Fruit fly (Drosophila melanogaster) whole organism, pupa: ENCODE measurements around the gene Polr2I.

Experiments used
- CG12605 ChIP-seq: fragments of 200-800 bp; sonication (Bioruptor generic); IDR thresholded peaks from 2 replicates; pipeline ENCODE4 v1.3.6; 2022; ENCODE audit warnings: missing biosample characterization, missing genetic modification characterization
- CG13204 ChIP-seq: fragments of 200-800 bp; sonication (Bioruptor generic); optimal IDR thresholded peaks from 2 replicates; lab custom pipeline; 2018; ENCODE audit warnings: missing biosample characterization, mild to moderate bottlenecking, missing genetic modification characterization, moderate library complexity
- CG15710 ChIP-seq: fragments of 200-800 bp; sonication (Bioruptor generic); optimal IDR thresholded peaks from 2 replicates; lab custom pipeline; 2018; ENCODE audit warnings: missing biosample characterization, mild to moderate bottlenecking, missing genetic modification characterization, moderate library complexity
- CG17806 ChIP-seq: fragments of 200-800 bp; sonication (Bioruptor generic); optimal IDR thresholded peaks from 2 replicates; lab custom pipeline; 2018; ENCODE audit warnings: missing biosample characterization, mild to moderate bottlenecking, missing genetic modification characterization, moderate library complexity
- CG34367 ChIP-seq: fragments of 200-800 bp; sonication (Bioruptor generic); optimal IDR thresholded peaks from 2 replicates; lab custom pipeline; 2018; ENCODE audit warnings: missing biosample characterization, mild to moderate bottlenecking, missing genetic modification characterization
- CG4496 ChIP-seq: fragments of 200-800 bp; sonication (Bioruptor generic); IDR thresholded peaks from 3 replicates; pipeline ENCODE4 v1.3.6; 2022; ENCODE audit warnings: missing biosample characterization, missing genetic modification characterization
- CG8159 ChIP-seq: fragments of 200-800 bp; sonication (Bioruptor generic); optimal IDR thresholded peaks from 3 replicates; lab custom pipeline; 2018; ENCODE audit warnings: missing biosample characterization, mild to moderate bottlenecking, missing genetic modification characterization, moderate library complexity
- CG9948 ChIP-seq: fragments of 200-800 bp; sonication (Bioruptor generic); optimal IDR thresholded peaks from 2 replicates; lab custom pipeline; 2018; ENCODE audit warnings: missing biosample characterization, mild to moderate bottlenecking, missing genetic modification characterization, moderate library complexity
- EcR ChIP-seq: fragments of 200-800 bp; sonication (Bioruptor generic); optimal IDR thresholded peaks from 3 replicates; lab custom pipeline; 2019; ENCODE audit warnings: missing biosample characterization, missing genetic modification characterization, mild to moderate bottlenecking, moderate library complexity, missing genetic modification reagents
- Pif1B ChIP-seq: fragments of 200-800 bp; sonication (Bioruptor generic); optimal IDR thresholded peaks from 3 replicates; lab custom pipeline; 2016; ENCODE audit warnings: missing biosample characterization, missing genetic modification characterization
- fd96Ca ChIP-seq: fragments of 200-800 bp; sonication (Bioruptor generic); IDR thresholded peaks from 3 replicates; pipeline ENCODE4 v1.3.6; 2022; ENCODE audit warnings: missing biosample characterization, missing genetic modification characterization
- gl ChIP-seq: fragments of 200-800 bp; sonication (Bioruptor generic); optimal IDR thresholded peaks from 2 replicates; lab custom pipeline; 2018; ENCODE audit warnings: missing biosample characterization, mild to moderate bottlenecking, missing genetic modification characterization
- rn ChIP-seq: fragments of 200-800 bp; sonication (Bioruptor generic); IDR thresholded peaks from 2 replicates; pipeline ENCODE4 v1.3.6; 2022; ENCODE audit warnings: missing biosample characterization, missing genetic modification characterization

- TF ChIP-seq CG12605 (GFP tag; lab: Robert Waterston, UW) = no peak
- TF ChIP-seq CG8159 (tag; lab: Kevin White, UChicago) = no peak
- no peak for TF ChIP-seq rn (GFP tag; lab: Robert Waterston, UW)
- TF ChIP-seq CG15710 (tag; lab: Kevin White, UChicago) = no peak
- no peak for TF ChIP-seq Pif1B
- no peak for TF ChIP-seq CG9948 (tag; lab: Kevin White, UChicago)
- TF ChIP-seq CG13204 (GFP tag; lab: Kevin White, UChicago) = no peak
- TF ChIP-seq CG34367 (tag; lab: Kevin White, UChicago) = no peak
- no peak for TF ChIP-seq CG17806 (tag; lab: Kevin White, UChicago)
- no peak for TF ChIP-seq CG4496 (GFP tag; lab: Robert Waterston, UW)
- TF ChIP-seq EcR (GFP tag; lab: Kevin White, UChicago) = no peak
- TF ChIP-seq fd96Ca (GFP tag; lab: Robert Waterston, UW) = no peak
- TF ChIP-seq gl = no peak
Observed at dm6 chr3R:14299891-14300290, 9.0 kb upstream of the Polr2I start.
